Worm (Caenorhabditis elegans) whole organism, L4 larva: ENCODE measurements around the gene nlp-79.

Experiments
- D1046.2 ChIP-seq: fragments of 200-800 bp; sonication (Bioruptor generic); IDR thresholded peaks from 2 replicates; pipeline ENCODE4 v1.3.6; 2022; ENCODE audit warnings: missing genetic modification characterization, missing compliant biosample characterization
- F26F4.8 ChIP-seq: fragments of 200-800 bp; sonication (Bioruptor generic); conservative IDR thresholded peaks from 2 replicates; pipeline ENCODE4 v1.3.6; 2022; ENCODE audit warnings: missing genetic modification characterization, missing compliant biosample characterization
- F37D6.2 ChIP-seq: sonication (generic microtip); optimal IDR thresholded peaks from 2 replicates; lab custom pipeline; 2016; ENCODE audit warnings: mild to moderate bottlenecking, missing genetic modification characterization, missing compliant biosample characterization
- F44E2.7 ChIP-seq: fragments of 200-800 bp; sonication (Bioruptor generic); IDR thresholded peaks from 2 replicates; pipeline ENCODE4 v2.1.2; 2022; ENCODE audit warnings: missing genetic modification characterization, missing compliant biosample characterization
- R02D3.7 ChIP-seq: fragments of 150-350 bp; sonication (generic microtip); optimal IDR thresholded peaks from 3 replicates; lab custom pipeline; 2014; ENCODE audit warnings: missing biosample characterization, missing genetic modification characterization
- ZK337.2 ChIP-seq: fragments of 200-800 bp; sonication (Bioruptor generic); IDR thresholded peaks from 2 replicates; pipeline ENCODE4 v1.3.6; 2022; ENCODE audit warnings: missing genetic modification reagents, missing genetic modification characterization, missing compliant biosample characterization
- aha-1 ChIP-seq: fragments of 150-350 bp; peaks from one replicate; lab custom pipeline; 2014; ENCODE audit warnings: missing biosample characterization, missing genetic modification characterization
- ceh-20 ChIP-seq: fragments of 200-800 bp; sonication (Bioruptor generic); IDR thresholded peaks from 2 replicates; pipeline ENCODE4 v1.3.6; 2022; ENCODE audit warnings: missing genetic modification reagents, missing genetic modification characterization, missing compliant biosample characterization
- ceh-82 ChIP-seq: sonication (generic microtip); optimal IDR thresholded peaks from 2 replicates; lab custom pipeline; 2017; ENCODE audit warnings: missing biosample characterization, missing genetic modification characterization
- daf-19 ChIP-seq: fragments of 200-800 bp; sonication (Bioruptor generic); conservative IDR thresholded peaks from 2 replicates; pipeline ENCODE4 v1.3.6; 2022; ENCODE audit warnings: missing genetic modification characterization, missing compliant biosample characterization
- dmd-9 ChIP-seq: fragments of 200-800 bp; sonication (Bioruptor generic); IDR thresholded peaks from 2 replicates; pipeline ENCODE4 v1.3.6; 2022; ENCODE audit warnings: missing genetic modification reagents, missing genetic modification characterization, missing compliant biosample characterization
- dve-1 ChIP-seq: sonication (generic microtip); optimal IDR thresholded peaks from 2 replicates; lab custom pipeline; 2017; ENCODE audit warnings: antibody characterized with exemption, mild to moderate bottlenecking, missing genetic modification characterization, missing compliant biosample characterization; ENCODE audit not compliant: insufficient read depth
- hlh-11 ChIP-seq: fragments of 200-800 bp; sonication (Bioruptor generic); optimal IDR thresholded peaks from 2 replicates; lab custom pipeline; 2018; ENCODE audit warnings: mild to moderate bottlenecking, missing genetic modification characterization, missing compliant biosample characterization
- hlh-30 ChIP-seq: sonication (generic microtip); optimal IDR thresholded peaks from 2 replicates; lab custom pipeline; 2017; ENCODE audit warnings: antibody characterized with exemption, mild to moderate bottlenecking, missing genetic modification characterization, missing compliant biosample characterization; ENCODE audit not compliant: insufficient read depth
- lim-7 ChIP-seq: fragments of 200-800 bp; sonication (Bioruptor generic); IDR thresholded peaks from 2 replicates; pipeline ENCODE4 v1.3.6; 2022; ENCODE audit warnings: missing genetic modification characterization, missing compliant biosample characterization
- lin-1 ChIP-seq: fragments of 200-800 bp; sonication (Bioruptor generic); IDR thresholded peaks from 2 replicates; pipeline ENCODE4 v1.3.6; 2022; ENCODE audit warnings: missing genetic modification reagents, missing genetic modification characterization, missing compliant biosample characterization
- lin-38 ChIP-seq: fragments of 200-800 bp; sonication (Bioruptor generic); IDR thresholded peaks from 2 replicates; pipeline ENCODE4 v1.3.6; 2022; ENCODE audit warnings: missing genetic modification reagents, missing genetic modification characterization, missing compliant biosample characterization
- lir-3 ChIP-seq: sonication (generic microtip); optimal IDR thresholded peaks from 2 replicates; lab custom pipeline; 2016; ENCODE audit warnings: mild to moderate bottlenecking, missing genetic modification characterization, missing compliant biosample characterization
- madf-5 ChIP-seq, 2 experiments: fragments of 200-800 bp; sonication (Bioruptor generic); IDR thresholded peaks; 2 replicates each; pipeline ENCODE4 v1.3.6; 2022; ENCODE audit warnings: missing compliant biosample characterization in 2 of 2, missing genetic modification characterization in 2 of 2
- madf-9 ChIP-seq: fragments of 200-800 bp; sonication (Bioruptor generic); conservative IDR thresholded peaks from 2 replicates; pipeline ENCODE4 v1.3.6; 2022; ENCODE audit warnings: missing genetic modification reagents, missing genetic modification characterization, missing compliant biosample characterization
- mep-1 ChIP-seq: fragments of 150-350 bp; sonication (generic microtip); optimal IDR thresholded peaks from 3 replicates; lab custom pipeline; 2014; ENCODE audit warnings: missing biosample characterization, missing genetic modification characterization
- mes-2 ChIP-seq: sonication (generic microtip); optimal IDR thresholded peaks from 2 replicates; lab custom pipeline; 2016; ENCODE audit warnings: missing genotype, mild to moderate bottlenecking, missing genetic modification characterization, missing compliant biosample characterization; ENCODE audit not compliant: poor library complexity, severe bottlenecking
- mxl-2 ChIP-seq: fragments of 200-800 bp; sonication (Bioruptor generic); conservative IDR thresholded peaks from 2 replicates; pipeline ENCODE4 v1.3.6; 2022; ENCODE audit warnings: missing genetic modification reagents, missing genetic modification characterization, missing compliant biosample characterization
- mxl-3 ChIP-seq: fragments of 200-800 bp; sonication (Bioruptor generic); optimal IDR thresholded peaks from 2 replicates; lab custom pipeline; 2018; ENCODE audit warnings: mild to moderate bottlenecking, missing genetic modification characterization, missing compliant biosample characterization
- nhr-10 ChIP-seq: fragments of 150-350 bp; optimal IDR thresholded peaks from 2 replicates; lab custom pipeline; 2014; ENCODE audit warnings: missing biosample characterization, missing genetic modification characterization
- nhr-11 ChIP-seq: fragments of 150-350 bp; optimal IDR thresholded peaks from 2 replicates; lab custom pipeline; 2014; ENCODE audit warnings: missing biosample characterization, missing genetic modification characterization
- nhr-111 ChIP-seq: fragments of 200-800 bp; sonication (Bioruptor generic); optimal IDR thresholded peaks from 2 replicates; lab custom pipeline; 2018; ENCODE audit warnings: mild to moderate bottlenecking, missing genetic modification characterization, missing compliant biosample characterization
- nhr-237 ChIP-seq: sonication (generic microtip); optimal IDR thresholded peaks from 2 replicates; lab custom pipeline; 2017; ENCODE audit warnings: missing biosample characterization, missing genetic modification characterization
- nhr-25 ChIP-seq: sonication (generic microtip); optimal IDR thresholded peaks from 2 replicates; lab custom pipeline; 2017; ENCODE audit warnings: missing genetic modification characterization, mild to moderate bottlenecking, missing compliant biosample characterization, antibody characterized with exemption, moderate library complexity, borderline replicate concordance; ENCODE audit not compliant: insufficient read depth
- nhr-42 ChIP-seq: fragments of 200-800 bp; sonication (Bioruptor generic); IDR thresholded peaks from 2 replicates; pipeline ENCODE4 v1.3.6; 2022; ENCODE audit warnings: missing genetic modification characterization, missing compliant biosample characterization
- nhr-48 ChIP-seq: sonication (generic microtip); optimal IDR thresholded peaks from 2 replicates; lab custom pipeline; 2016; ENCODE audit warnings: mild to moderate bottlenecking, missing genetic modification characterization, missing compliant biosample characterization
- nhr-76 ChIP-seq: fragments of 150-350 bp; optimal IDR thresholded peaks from 2 replicates; lab custom pipeline; 2014; ENCODE audit warnings: missing biosample characterization, missing genetic modification characterization
- pha-4 ChIP-seq, 2 experiments: fragments of 150-350 bp in 1 of 2; fragments of 200-800 bp in 1 of 2; sonication (Bioruptor generic) in 1 of 2; IDR thresholded peaks in 1 of 2; optimal IDR thresholded peaks in 1 of 2; 2 replicates each; pipeline versions ENCODE4 v1.3.6 to Lab custom; 2014 to 2022; ENCODE audit warnings: missing genetic modification characterization in 2 of 2, missing genetic modification reagents in 2 of 2, missing biosample characterization in 1 of 2, missing compliant biosample characterization in 1 of 2
- php-3 ChIP-seq: fragments of 200-800 bp; sonication (Bioruptor generic); IDR thresholded peaks from 2 replicates; pipeline ENCODE4 v1.3.6; 2022; ENCODE audit warnings: missing genetic modification reagents, missing genetic modification characterization, missing compliant biosample characterization
- pqm-1 ChIP-seq: sonication (generic microtip); optimal IDR thresholded peaks from 2 replicates; lab custom pipeline; 2017; ENCODE audit warnings: missing biosample characterization, missing genetic modification characterization
- skn-1 ChIP-seq: fragments of 150-350 bp; optimal IDR thresholded peaks from 2 replicates; lab custom pipeline; 2014; ENCODE audit warnings: missing biosample characterization, missing genetic modification characterization
- snpc-1.2 ChIP-seq: fragments of 200-800 bp; sonication (Bioruptor generic); IDR thresholded peaks from 2 replicates; pipeline ENCODE4 v1.3.6; 2022; ENCODE audit warnings: missing genetic modification reagents, missing genetic modification characterization, missing compliant biosample characterization
- spr-3 ChIP-seq: fragments of 200-800 bp; sonication (Bioruptor generic); optimal IDR thresholded peaks from 2 replicates; lab custom pipeline; 2018; ENCODE audit warnings: mild to moderate bottlenecking, missing genetic modification characterization, missing compliant biosample characterization
- unc-62 ChIP-seq, 3 experiments: fragments of 150-350 bp in 1 of 3; sonication (generic microtip); optimal IDR thresholded peaks in 2 of 3; peaks in 1 of 3; 1 replicate in 1 of 3; 2 replicates in 2 of 3; lab custom pipeline; 2014 to 2017; ENCODE audit warnings: missing biosample characterization in 3 of 3, missing genetic modification characterization in 3 of 3, missing genetic modification reagents in 3 of 3, missing genotype in 1 of 3
- vab-7 ChIP-seq: fragments of 200-800 bp; sonication (Bioruptor generic); IDR thresholded peaks from 2 replicates; pipeline ENCODE4 v1.3.6; 2022; ENCODE audit warnings: missing genetic modification reagents, missing genetic modification characterization, missing compliant biosample characterization

nlp-79 gene

DNA sequence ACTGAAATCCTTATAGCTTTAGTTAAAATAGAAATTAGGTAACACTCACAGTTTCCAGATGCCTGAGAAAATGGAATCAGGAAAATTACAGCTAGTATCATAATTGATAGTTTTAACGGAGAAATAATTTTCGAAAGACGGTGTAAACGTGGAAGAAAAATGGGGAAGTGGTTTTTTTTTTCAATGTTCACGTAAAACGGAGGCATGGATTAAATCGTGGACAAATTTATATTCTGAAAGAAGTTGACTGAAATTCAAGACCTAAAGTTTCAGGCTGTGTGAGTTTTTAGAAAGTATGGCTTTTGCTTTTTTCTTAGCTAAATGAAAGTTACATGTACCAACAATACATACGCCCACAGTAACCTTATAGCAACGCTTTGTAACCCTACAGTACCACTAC, 7.1 kb upstream of the nlp-79 start, which contains the start of gene spe-43:
Gene spe-43, minus strand, starts transcription at position 101 of the 400 bp plus-strand sequence.
- TF ChIP-seq nhr-10 (tag; lab: Kevin White, UChicago) (no peak), pha-4 (GFP tag; IDR thresholded peaks at IDR 0.05; lab: Robert Waterston, UW) (no peak), pha-4 (tag; optimal IDR thresholded peaks at IDR 0.05; lab: Kevin White, UChicago) (no peak), nhr-25 (tag; lab: Kevin White, UChicago) (no peak), F44E2.7 (GFP tag; lab: Robert Waterston, UW) (no peak)

DNA sequence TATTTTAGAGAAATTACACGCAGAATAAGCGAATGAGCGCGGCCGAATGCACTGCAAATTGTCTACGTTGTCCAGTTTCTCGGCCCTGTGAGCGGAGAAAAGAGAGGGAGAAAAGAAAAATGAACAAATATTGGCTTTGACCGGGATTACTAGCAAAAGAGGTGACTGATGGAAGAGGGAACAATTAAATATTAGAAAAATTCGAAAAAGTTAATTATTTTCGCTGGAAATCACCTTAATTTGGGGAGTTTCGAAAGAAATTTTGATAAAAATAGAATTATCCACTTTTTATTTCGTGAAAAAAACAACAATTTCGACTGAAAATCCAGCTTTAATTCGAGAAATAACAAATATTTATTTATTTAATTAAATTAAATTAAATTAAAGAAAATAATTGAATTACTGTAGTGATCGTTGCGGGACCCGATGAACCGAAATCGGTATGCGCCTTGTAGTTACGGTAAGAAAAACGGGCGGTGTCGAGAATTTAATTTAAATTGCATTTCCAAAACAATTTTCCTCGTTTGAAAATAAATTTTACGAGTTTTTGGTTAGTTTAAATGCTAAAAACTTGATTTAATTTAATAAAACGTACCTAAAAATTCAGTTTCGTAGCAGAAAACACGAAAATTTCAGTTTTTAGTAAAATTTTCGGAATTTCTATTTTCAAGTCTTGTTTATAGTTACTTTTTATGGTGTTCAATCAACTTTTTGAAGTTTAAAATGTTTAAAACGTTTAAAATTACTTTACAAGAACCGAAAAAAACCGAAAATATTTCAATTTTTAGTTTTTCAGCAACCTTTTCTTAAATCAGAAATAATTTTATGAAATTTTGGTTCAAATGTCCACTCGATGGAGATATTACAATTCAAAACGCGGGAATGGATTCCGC, 5.3 kb downstream of the nlp-79 start, which contains the start of the genes crld-1 and msh-5:
Gene crld-1, minus strand, starts transcription at position 51 of the 893 bp plus-strand sequence.
Gene msh-5, plus strand, starts transcription at position 843 of the 893 bp plus-strand sequence.
- TF ChIP-seq ZK337.2 (GFP tag; lab: Robert Waterston, UW): no peak
- TF ChIP-seq nhr-237 (tag; lab: Kevin White, UChicago): no peak
- peak; percentile 3 for TF ChIP-seq mes-2 (tag; lab: Kevin White, UChicago)
- no peak for TF ChIP-seq unc-62 (GFP tag; optimal IDR thresholded peaks at IDR 0.05 in 1 of 2; lab: Kevin White, UChicago)
- no peak for TF ChIP-seq unc-62 (tag; optimal IDR thresholded peaks at IDR 0.05; lab: Kevin White, UChicago)
- 0 out of 2 replicates have a peak, but pooled peaks have one; percentile 50 for TF ChIP-seq snpc-1.2 (GFP tag; lab: Robert Waterston, UW)

DNA sequence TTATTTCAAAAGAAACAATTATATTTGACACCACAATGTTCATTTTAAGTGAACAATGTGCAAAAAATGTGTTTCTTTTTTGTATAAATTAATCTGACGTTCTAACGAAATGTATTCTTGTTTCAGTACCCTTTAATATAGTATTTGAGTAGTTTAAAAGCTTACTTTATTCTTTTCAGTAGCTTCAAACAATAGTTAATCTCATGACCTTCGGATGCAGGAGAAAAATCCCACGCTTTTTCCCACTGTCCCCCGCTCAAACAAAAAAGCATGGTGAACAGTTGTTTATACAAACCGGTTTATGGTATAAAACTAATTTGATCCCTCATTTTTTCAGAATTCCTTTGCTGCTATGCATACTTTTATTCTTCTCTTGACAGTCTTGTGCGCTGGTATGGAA, 15.8 kb downstream of the nlp-79 start, which contains the start of gene scl-14:
Gene scl-14, plus strand, starts transcription at position 301 of the 400 bp plus-strand sequence.
- TF ChIP-seq nhr-42 (GFP tag; lab: Robert Waterston, UW): no peak
- TF ChIP-seq F37D6.2: no peak
- no peak for TF ChIP-seq ceh-20 (GFP tag; lab: Robert Waterston, UW)
- no peak for TF ChIP-seq mxl-2 (GFP tag; lab: Robert Waterston, UW)
- TF ChIP-seq dmd-9 (GFP tag; lab: Robert Waterston, UW): no peak
- no peak for TF ChIP-seq F26F4.8 (GFP tag; lab: Robert Waterston, UW)
- TF ChIP-seq skn-1 (tag; lab: Kevin White, UChicago): no peak
- no peak for TF ChIP-seq spr-3
- no peak for TF ChIP-seq vab-7
- no peak for TF ChIP-seq php-3 (GFP tag; lab: Robert Waterston, UW)
- no peak for TF ChIP-seq mxl-3 (GFP tag; lab: Kevin White, UChicago)
- no peak for TF ChIP-seq lin-38 (GFP tag; lab: Robert Waterston, UW)
- no peak for TF ChIP-seq aha-1 (tag; lab: Kevin White, UChicago)
- TF ChIP-seq nhr-11 (tag; lab: Kevin White, UChicago): no peak

DNA sequence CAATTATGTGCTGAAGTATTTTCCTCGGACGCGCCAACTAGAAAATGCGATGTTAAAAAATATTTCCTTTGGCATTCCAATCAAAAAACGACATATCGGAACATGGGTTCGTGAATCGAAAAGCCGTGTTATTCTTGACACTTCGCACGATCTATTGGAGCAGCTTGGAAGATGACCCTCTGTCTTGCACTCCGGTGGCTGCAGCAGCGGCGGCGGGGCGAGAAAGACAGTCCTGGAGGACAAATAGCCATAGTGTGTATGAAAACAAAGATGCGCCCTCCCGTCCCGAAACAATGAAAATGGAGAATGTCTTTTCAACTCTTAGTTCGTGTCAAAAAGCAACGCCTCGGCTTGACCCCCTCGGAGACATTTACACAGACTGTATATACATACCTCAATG, 18.2 kb downstream of the nlp-79 start:
- TF ChIP-seq hlh-11 (no peak), lir-3 (tag; lab: Kevin White, UChicago) (no peak), unc-62 (GFP tag; optimal IDR thresholded peaks at IDR 0.05 in 1 of 2; lab: Kevin White, UChicago) (peak in 1 of 2 experiments; percentile 10), unc-62 (tag; optimal IDR thresholded peaks at IDR 0.05; lab: Kevin White, UChicago) (no peak), madf-5 (GFP tag; IDR thresholded peaks at IDR 0.05; lab: Robert Waterston, UW) (no peak), aha-1 (tag; lab: Kevin White, UChicago) (peak; percentile 60), R02D3.7 (tag; lab: Kevin White, UChicago) (no peak), pqm-1 (tag; lab: Kevin White, UChicago) (no peak)

DNA sequence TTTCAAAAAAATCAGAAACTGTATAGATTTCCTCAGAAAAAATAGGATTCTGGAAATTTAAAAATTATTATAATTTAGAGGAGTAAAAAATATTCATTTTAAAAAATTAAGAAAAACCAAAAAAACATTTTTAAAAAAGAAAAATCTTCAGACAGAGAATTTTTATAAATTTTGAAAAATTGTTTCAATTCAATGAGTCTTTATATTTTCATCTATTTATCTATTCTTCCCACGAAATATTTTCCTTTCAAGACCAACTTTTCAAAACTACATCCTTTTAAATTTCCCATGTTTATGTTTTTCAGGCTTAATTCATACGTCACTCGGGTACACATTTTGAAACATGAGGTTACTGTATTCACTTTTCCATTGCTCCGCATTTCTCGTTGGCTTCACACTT, 20.9 kb downstream of the nlp-79 start, which contains the start of gene nas-14:
Gene nas-14, plus strand, starts transcription at position 301 of the 400 bp plus-strand sequence.
- TF ChIP-seq nhr-76 (tag; lab: Kevin White, UChicago) (no peak), lim-7 (GFP tag; lab: Robert Waterston, UW) (no peak), daf-19 (GFP tag; lab: Robert Waterston, UW) (no peak), lin-1 (GFP tag; lab: Robert Waterston, UW) (no peak), nhr-25 (tag; lab: Kevin White, UChicago) (no peak), mep-1 (tag; lab: Kevin White, UChicago) (no peak), nhr-48 (no peak), madf-9 (GFP tag; lab: Robert Waterston, UW) (no peak), hlh-30 (tag; lab: Kevin White, UChicago) (no peak), nhr-42 (GFP tag; lab: Robert Waterston, UW) (no peak), dve-1 (tag; lab: Kevin White, UChicago) (no peak), nhr-111 (GFP tag; lab: Kevin White, UChicago) (no peak), ceh-82 (tag; lab: Kevin White, UChicago) (no peak), mes-2 (tag; lab: Kevin White, UChicago) (no peak), D1046.2 (GFP tag; lab: Robert Waterston, UW) (no peak)
